Worm (Caenorhabditis elegans): ENCODE results near the gene T07A5.1.

ce11 chrIII:10337508-10338166 is 31.6 kb upstream of the T07A5.1 start, which contains the start of gene ttr-15:
- TF ChIP-seq ama-1 (optimal IDR thresholded peaks at IDR 0.05) (no peak), sea-1 (GFP tag; conservative IDR thresholded peaks at IDR 0.05) (no peak), ets-7 (tag; optimal IDR thresholded peaks at IDR 0.05) (no peak), scrt-1 (GFP tag; IDR thresholded peaks at IDR 0.05) (no peak), tra-4 (tag; optimal IDR thresholded peaks at IDR 0.05) (no peak), pes-1 (GFP tag; IDR thresholded peaks at IDR 0.05) (no peak), hnd-1 (tag; optimal IDR thresholded peaks at IDR 0.05) (no peak), hmg-4 (GFP tag; optimal IDR thresholded peaks at IDR 0.05) (no peak), hmbx-1 (tag; optimal IDR thresholded peaks at IDR 0.05) (no peak), F13C5.2 (tag; optimal IDR thresholded peaks at IDR 0.05) (no peak)
